Fruit fly (Drosophila melanogaster) whole organism, embryonic: ENCODE measurements around the gene slf.
A peak's percentile ranks its signal among the peaks of the same experiment; 100 is the strongest.

Experiments
- Bdp1 ChIP-seq: fragments of 200-800 bp; sonication (Bioruptor generic); optimal IDR thresholded peaks from 3 replicates; lab custom pipeline; 2016; ENCODE audit warnings: missing biosample characterization, missing genetic modification characterization
- CG1233 ChIP-seq: fragments of 200-800 bp; sonication (Bioruptor generic); optimal IDR thresholded peaks from 4 replicates; lab custom pipeline; 2018; ENCODE audit warnings: missing biosample characterization, mild to moderate bottlenecking, missing genetic modification characterization
- CG12659 ChIP-seq: fragments of 200-800 bp; sonication (Bioruptor generic); optimal IDR thresholded peaks from 3 replicates; lab custom pipeline; 2017; ENCODE audit warnings: mild to moderate bottlenecking, missing biosample characterization, missing genetic modification reagents, missing genetic modification characterization
- CG14014 ChIP-seq: fragments of 200-800 bp; sonication (Bioruptor generic); IDR thresholded peaks from 2 replicates; pipeline ENCODE4 v1.3.6; 2022; ENCODE audit warnings: missing biosample characterization, missing genetic modification characterization
- CG15696 ChIP-seq: fragments of 200-800 bp; sonication (Bioruptor generic); optimal IDR thresholded peaks from 2 replicates; lab custom pipeline; 2019; ENCODE audit warnings: missing biosample characterization, mild to moderate bottlenecking, missing genetic modification characterization, moderate library complexity
- CG1792 ChIP-seq: fragments of 200-800 bp; sonication (Bioruptor generic); optimal IDR thresholded peaks from 2 replicates; lab custom pipeline; 2016; ENCODE audit warnings: missing biosample characterization, missing genetic modification characterization
- CG2199 ChIP-seq: fragments of 200-800 bp; sonication (Bioruptor generic); IDR thresholded peaks from 3 replicates; pipeline ENCODE4 v1.3.6; 2022; ENCODE audit warnings: missing biosample characterization, missing genetic modification characterization
- CG2875 ChIP-seq: fragments of 200-800 bp; sonication (Bioruptor generic); optimal IDR thresholded peaks from 2 replicates; lab custom pipeline; 2017; ENCODE audit warnings: missing biosample characterization, mild to moderate bottlenecking, missing genetic modification characterization, missing genetic modification reagents
- CG30403 ChIP-seq: fragments of 200-800 bp; sonication (Bioruptor generic); optimal IDR thresholded peaks from 3 replicates; lab custom pipeline; 2016; ENCODE audit warnings: missing biosample characterization, missing genetic modification characterization
- CG31388 ChIP-seq: fragments of 200-800 bp; sonication (Bioruptor generic); optimal IDR thresholded peaks from 2 replicates; lab custom pipeline; 2016; ENCODE audit warnings: missing biosample characterization, missing genetic modification characterization
- CG32532 ChIP-seq: fragments of 200-800 bp; sonication (Bioruptor generic); IDR thresholded peaks from 2 replicates; pipeline ENCODE4 v1.3.6; 2022; ENCODE audit warnings: missing biosample characterization, missing genetic modification characterization
- CG3281 ChIP-seq: fragments of 200-800 bp; sonication (Bioruptor generic); optimal IDR thresholded peaks from 3 replicates; lab custom pipeline; 2017; ENCODE audit warnings: missing biosample characterization, mild to moderate bottlenecking, missing genetic modification characterization
- CG3407 ChIP-seq: fragments of 200-800 bp; sonication (Bioruptor generic); optimal IDR thresholded peaks from 2 replicates; lab custom pipeline; 2018; ENCODE audit warnings: missing biosample characterization, mild to moderate bottlenecking, missing genetic modification characterization
- CG7786 ChIP-seq: fragments of 200-800 bp; sonication (Bioruptor generic); optimal IDR thresholded peaks from 2 replicates; lab custom pipeline; 2016; ENCODE audit warnings: missing biosample characterization, missing genetic modification characterization
- CG7963 ChIP-seq: fragments of 200-800 bp; sonication (Bioruptor generic); IDR thresholded peaks from 3 replicates; pipeline ENCODE4 v1.3.6; 2022; ENCODE audit warnings: missing biosample characterization, missing genetic modification characterization; ENCODE audit not compliant: partially characterized antibody
- CG7987 ChIP-seq: fragments of 200-800 bp; sonication (Bioruptor generic); optimal IDR thresholded peaks from 2 replicates; lab custom pipeline; 2018; ENCODE audit warnings: missing biosample characterization, mild to moderate bottlenecking, missing genetic modification characterization, moderate library complexity
- CHES-1-like ChIP-seq: fragments of 200-800 bp; sonication (Bioruptor generic); optimal IDR thresholded peaks from 2 replicates; lab custom pipeline; 2016; ENCODE audit warnings: missing biosample characterization, missing genetic modification characterization
- CkIIα-i1 ChIP-seq: fragments of 200-800 bp; sonication (Bioruptor generic); IDR thresholded peaks from 2 replicates; pipeline ENCODE4 v1.3.6; 2022; ENCODE audit warnings: missing biosample characterization, missing genetic modification characterization
- Deaf1 ChIP-seq: fragments of 200-800 bp; optimal IDR thresholded peaks from 3 replicates; lab custom pipeline; 2019; ENCODE audit warnings: missing biosample characterization, mild to moderate bottlenecking, missing genetic modification characterization, moderate library complexity
- Drgx ChIP-seq: fragments of 200-800 bp; sonication (Bioruptor generic); IDR thresholded peaks from 2 replicates; pipeline ENCODE4 v1.3.6; 2022; ENCODE audit warnings: missing biosample characterization, missing genetic modification characterization
- E2f2 ChIP-seq: fragments of 200-800 bp; sonication (Bioruptor generic); IDR thresholded peaks from 2 replicates; pipeline ENCODE4 v1.3.6; 2022; ENCODE audit warnings: missing biosample characterization, missing genetic modification characterization
- ERR ChIP-seq: fragments of 200-800 bp; sonication (Bioruptor generic); optimal IDR thresholded peaks from 2 replicates; lab custom pipeline; 2016; ENCODE audit warnings: missing biosample characterization, missing genetic modification characterization
- Ets65A ChIP-seq: fragments of 200-800 bp; sonication (Bioruptor generic); peaks from one replicate; lab custom pipeline; 2016; ENCODE audit warnings: missing biosample characterization, missing genetic modification characterization
- HLH3B ChIP-seq: fragments of 200-800 bp; sonication (Bioruptor generic); IDR thresholded peaks from 2 replicates; pipeline ENCODE4 v1.3.6; 2022; ENCODE audit warnings: missing biosample characterization, missing genetic modification characterization
- HLH54F ChIP-seq: fragments of 200-800 bp; sonication (Bioruptor generic); optimal IDR thresholded peaks from 3 replicates; lab custom pipeline; 2016; ENCODE audit warnings: missing biosample characterization, missing genetic modification characterization
- HLHmδ ChIP-seq: fragments of 200-800 bp; sonication (Bioruptor generic); optimal IDR thresholded peaks from 2 replicates; lab custom pipeline; 2018; ENCODE audit warnings: missing biosample characterization, mild to moderate bottlenecking, missing genetic modification characterization, moderate library complexity
- Hr3 ChIP-seq: fragments of 200-800 bp; sonication (Bioruptor generic); optimal IDR thresholded peaks from 3 replicates; lab custom pipeline; 2016; ENCODE audit warnings: missing biosample characterization, missing genetic modification characterization
- Mes4 ChIP-seq: fragments of 200-800 bp; sonication (Bioruptor generic); optimal IDR thresholded peaks from 2 replicates; lab custom pipeline; 2016; ENCODE audit warnings: missing biosample characterization, missing genetic modification characterization
- Nf-YA ChIP-seq: fragments of 200-800 bp; sonication (Bioruptor generic); IDR thresholded peaks from 2 replicates; pipeline ENCODE4 v1.3.6; 2022; ENCODE audit warnings: missing biosample characterization, missing genetic modification characterization
- Oli ChIP-seq: fragments of 200-800 bp; sonication (Bioruptor generic); optimal IDR thresholded peaks from 2 replicates; lab custom pipeline; 2018; ENCODE audit warnings: missing biosample characterization, mild to moderate bottlenecking, missing genetic modification characterization, moderate library complexity
- PHDP ChIP-seq: fragments of 200-800 bp; sonication (Bioruptor generic); optimal IDR thresholded peaks from 3 replicates; lab custom pipeline; 2018; ENCODE audit warnings: missing biosample characterization, mild to moderate bottlenecking, missing genetic modification characterization, moderate library complexity
- Sry-β ChIP-seq: fragments of 200-800 bp; sonication (Bioruptor generic); optimal IDR thresholded peaks from 2 replicates; lab custom pipeline; 2018; ENCODE audit warnings: missing biosample characterization, mild to moderate bottlenecking, missing genetic modification characterization, moderate library complexity
- Taf1 ChIP-seq: fragments of 200-800 bp; sonication (Bioruptor generic); IDR thresholded peaks from 2 replicates; pipeline ENCODE4 v1.3.6; 2022; ENCODE audit warnings: missing biosample characterization, missing genetic modification characterization
- abd-A ChIP-seq: fragments of 200-800 bp; sonication (Bioruptor generic); optimal IDR thresholded peaks from 3 replicates; lab custom pipeline; 2019; ENCODE audit warnings: missing biosample characterization, mild to moderate bottlenecking, missing genetic modification characterization, moderate library complexity
- chn ChIP-seq: fragments of 200-800 bp; sonication (Bioruptor generic); optimal IDR thresholded peaks from 2 replicates; lab custom pipeline; 2016; ENCODE audit warnings: missing biosample characterization, missing genetic modification characterization
- fd102C ChIP-seq: fragments of 200-800 bp; sonication (Bioruptor generic); optimal IDR thresholded peaks from 2 replicates; lab custom pipeline; 2018; ENCODE audit warnings: missing biosample characterization, mild to moderate bottlenecking, missing genetic modification characterization, moderate library complexity
- fd3F ChIP-seq: fragments of 200-800 bp; sonication (Bioruptor generic); optimal IDR thresholded peaks from 2 replicates; lab custom pipeline; 2018; ENCODE audit warnings: missing biosample characterization, mild to moderate bottlenecking, missing genetic modification characterization, moderate library complexity
- gro ChIP-seq: fragments of 200-800 bp; sonication (Bioruptor generic); optimal IDR thresholded peaks from 2 replicates; lab custom pipeline; 2016; ENCODE audit warnings: missing biosample characterization, missing genetic modification characterization
- ind ChIP-seq: fragments of 200-800 bp; sonication (Bioruptor generic); optimal IDR thresholded peaks from 3 replicates; lab custom pipeline; 2016; ENCODE audit warnings: missing biosample characterization, missing genetic modification characterization
- jigr1 ChIP-seq: fragments of 200-800 bp; sonication (Bioruptor generic); IDR thresholded peaks from 3 replicates; pipeline ENCODE4 v1.3.6; 2022; ENCODE audit warnings: missing biosample characterization, missing genetic modification characterization
- jumu ChIP-seq: fragments of 200-800 bp; sonication (Bioruptor generic); optimal IDR thresholded peaks from 3 replicates; lab custom pipeline; 2016; ENCODE audit warnings: missing biosample characterization, missing genetic modification characterization
- nerfin-1 ChIP-seq: fragments of 200-800 bp; sonication (Bioruptor generic); optimal IDR thresholded peaks from 3 replicates; lab custom pipeline; 2019; ENCODE audit warnings: missing biosample characterization, mild to moderate bottlenecking, missing genetic modification characterization, moderate library complexity
- otp ChIP-seq: fragments of 200-800 bp; sonication (Bioruptor generic); IDR thresholded peaks from 3 replicates; pipeline ENCODE4, ENCODE4 v1.3.6; 2022; ENCODE audit warnings: missing biosample characterization, missing genetic modification characterization
- pho ChIP-seq: fragments of 200-800 bp; sonication (Bioruptor generic); optimal IDR thresholded peaks from 2 replicates; lab custom pipeline; 2016; ENCODE audit warnings: missing biosample characterization, missing genetic modification characterization
- pnt ChIP-seq: fragments of 200-800 bp; sonication (Bioruptor generic); optimal IDR thresholded peaks from 3 replicates; lab custom pipeline; 2016; ENCODE audit warnings: missing biosample characterization, missing genetic modification characterization
- pros ChIP-seq: fragments of 200-800 bp; sonication (Bioruptor generic); optimal IDR thresholded peaks from 3 replicates; lab custom pipeline; 2019; ENCODE audit warnings: missing biosample characterization, mild to moderate bottlenecking, missing genetic modification characterization, moderate library complexity
- salm ChIP-seq: fragments of 200-800 bp; sonication (Bioruptor generic); optimal IDR thresholded peaks from 2 replicates; lab custom pipeline; 2018; ENCODE audit warnings: missing biosample characterization, mild to moderate bottlenecking, missing genetic modification characterization
- scrt ChIP-seq: fragments of 200-800 bp; sonication (Bioruptor generic); optimal IDR thresholded peaks from 2 replicates; lab custom pipeline; 2018; ENCODE audit warnings: missing biosample characterization, mild to moderate bottlenecking, missing genetic modification characterization, moderate library complexity
- tap ChIP-seq: fragments of 200-800 bp; optimal IDR thresholded peaks from 3 replicates; lab custom pipeline; 2019; ENCODE audit warnings: missing biosample characterization, mild to moderate bottlenecking, missing genetic modification characterization, moderate library complexity
- tgo ChIP-seq: fragments of 200-800 bp; sonication (Bioruptor generic); IDR thresholded peaks from 3 replicates; pipeline ENCODE4 v1.3.6; 2022; ENCODE audit warnings: missing biosample characterization, missing genetic modification characterization

Gene slf

DNA sequence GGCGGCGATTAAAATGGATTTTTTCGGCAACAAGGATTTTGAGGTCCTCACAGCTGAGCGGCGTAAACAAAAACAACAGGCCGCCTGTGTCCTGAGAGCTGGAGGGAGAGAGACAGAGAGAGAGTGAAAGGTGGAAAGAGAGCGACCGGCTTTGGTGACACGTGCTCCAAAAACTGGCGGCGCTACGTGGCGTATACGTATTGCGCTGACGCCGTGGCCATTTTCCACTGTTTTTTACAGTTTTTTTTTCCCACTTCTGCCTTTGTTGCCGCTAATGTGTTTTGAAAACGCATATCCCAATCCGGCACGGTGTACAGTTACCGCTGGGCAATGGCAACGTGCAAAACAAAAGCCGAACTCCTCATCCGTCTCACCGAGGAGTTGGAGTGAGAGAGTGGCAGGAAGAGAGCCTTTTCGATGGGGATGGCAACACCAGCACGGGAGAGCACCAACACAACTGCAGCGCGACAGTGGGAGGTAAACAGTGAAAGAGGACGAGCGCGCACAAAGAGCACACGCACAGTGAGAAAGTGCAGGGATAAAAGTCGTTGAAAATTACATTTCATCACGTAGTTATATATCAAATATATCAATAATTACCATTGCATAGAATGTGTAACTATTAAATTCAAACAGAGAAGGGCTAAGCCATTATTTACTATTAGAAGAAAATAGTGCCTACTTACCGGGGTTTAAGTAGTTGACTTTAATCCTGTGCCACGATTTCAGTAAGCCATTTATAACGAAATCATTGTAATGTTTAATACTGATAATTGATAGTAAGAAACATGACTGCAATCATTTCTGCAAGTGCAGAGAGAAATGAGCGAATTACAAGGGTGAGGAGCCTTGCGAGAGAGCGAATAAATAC, 19.0 kb upstream of the slf start (continued):
- TF ChIP-seq CG15696 (tag; lab: Kevin White, UChicago) (peak; percentile 58), pho (no peak), CG3281 (GFP tag; lab: Kevin White, UChicago) (no peak), salm (tag; lab: Kevin White, UChicago) (no peak), ERR (GFP tag; lab: Kevin White, UChicago) (no peak), CG2875 (GFP tag; lab: Kevin White, UChicago) (no peak), PHDP (tag; lab: Kevin White, UChicago) (no peak), abd-A (no peak), Oli (tag; lab: Kevin White, UChicago) (peak; percentile 57), CG32532 (no peak), Taf1 (GFP tag; lab: Robert Waterston, UW) (no peak; the same call in 1 of the 2 replicates), Hr3 (peak; percentile 50), E2f2 (GFP tag; lab: Robert Waterston, UW) (peak; percentile 53), Sry-β (GFP tag; lab: Kevin White, UChicago) (no peak), Ets65A (GFP tag; lab: Kevin White, UChicago) (peak; percentile 92), Nf-YA (GFP tag; lab: Robert Waterston, UW) (0 out of 2 replicates have a peak, but pooled peaks have one; percentile 20), otp (GFP tag; lab: Robert Waterston, UW) (no peak), tap (peak; percentile 30), HLHmδ (no peak), CG7786 (no peak), chn (peak; percentile 18), CG2199 (GFP tag; lab: Robert Waterston, UW) (no peak), gro (GFP tag; lab: Kevin White, UChicago) (no peak), CG14014 (GFP tag; lab: Robert Waterston, UW) (no peak), fd102C (GFP tag; lab: Kevin White, UChicago) (peak; percentile 68), Bdp1 (peak; percentile 24), CG1233 (GFP tag; lab: Kevin White, UChicago) (peak; percentile 57), CG30403 (GFP tag; lab: Kevin White, UChicago) (peak; percentile 73), CG3407 (GFP tag; lab: Kevin White, UChicago) (no peak), CG31388 (GFP tag; lab: Kevin White, UChicago) (no peak), HLH54F (no peak), jigr1 (GFP tag; lab: Robert Waterston, UW) (peak; percentile 43; the same call in 1 of the 3 replicates), jumu (GFP tag; lab: Kevin White, UChicago) (peak; percentile 46), HLH3B (GFP tag; lab: Robert Waterston, UW) (peak; percentile 44; the same call in 1 of the 2 replicates), CG1792 (GFP tag; lab: Kevin White, UChicago) (no peak), CkIIα-i1 (GFP tag; lab: Robert Waterston, UW) (no peak), pnt (GFP tag; lab: Kevin White, UChicago) (peak; percentile 30), tgo (GFP tag; lab: Robert Waterston, UW) (peak; percentile 38), CG7963 (GFP tag; lab: Robert Waterston, UW) (no peak), Deaf1 (no peak), nerfin-1 (tag; lab: Kevin White, UChicago) (peak; percentile 32), pros (peak; percentile 35), ind (peak; percentile 46), CG7987 (GFP tag; lab: Kevin White, UChicago) (no peak), Drgx (GFP tag; lab: Robert Waterston, UW) (no peak), fd3F (GFP tag; lab: Kevin White, UChicago) (no peak), scrt (no peak), Mes4 (GFP tag; lab: Kevin White, UChicago) (no peak), CHES-1-like (no peak), CG12659 (GFP tag; lab: Kevin White, UChicago) (peak; percentile 64)
